Worm (Caenorhabditis elegans) whole organism, L3 larva: ENCODE results near the gene Y53G8B.2.

Experiments used
- ceh-28 ChIP-seq: fragments of 150-350 bp; optimal IDR thresholded peaks from 2 replicates; lab custom pipeline; 2014; ENCODE audit warnings: missing biosample characterization, missing genetic modification reagents, missing genetic modification characterization
- fos-1 ChIP-seq: fragments of 150-350 bp; optimal IDR thresholded peaks from 2 replicates; lab custom pipeline; 2014; ENCODE audit warnings: missing biosample characterization, missing genetic modification characterization
- mdl-1 ChIP-seq: fragments of 150-350 bp; optimal IDR thresholded peaks from 2 replicates; lab custom pipeline; 2014; ENCODE audit warnings: missing biosample characterization, missing genetic modification characterization
- nhr-67 ChIP-seq: fragments of 150-350 bp; optimal IDR thresholded peaks from 2 replicates; lab custom pipeline; 2014; ENCODE audit warnings: missing biosample characterization, missing genetic modification characterization

DNA sequence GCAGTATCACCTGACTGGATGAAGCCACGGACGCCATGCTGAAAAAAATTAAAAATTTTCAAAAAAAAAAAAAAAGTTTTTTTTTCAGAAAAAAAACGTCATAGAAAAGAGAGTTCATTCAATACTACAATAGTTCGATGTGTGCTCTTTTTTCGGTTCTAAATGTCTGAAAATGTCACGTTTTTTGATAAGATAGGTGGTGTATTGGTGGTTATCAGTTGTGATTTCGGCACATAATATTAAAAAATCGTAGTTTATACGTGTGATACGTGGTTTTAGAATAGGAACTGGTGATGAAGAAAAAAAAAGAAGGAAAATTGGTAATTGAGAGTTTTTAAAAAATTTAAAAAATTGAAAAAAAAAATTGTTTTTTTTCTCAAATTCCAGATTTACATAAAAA lies 13.2 kb upstream of the Y53G8B.2 start:
- TF ChIP-seq nhr-67 (tag; lab: Kevin White, UChicago) (no peak), ceh-28 (tag; lab: Kevin White, UChicago) (no peak), fos-1 (tag; lab: Kevin White, UChicago) (no peak), mdl-1 (peak; percentile 23)
